Worm (Caenorhabditis elegans) whole organism, late embryonic: Measurements from ENCODE around the gene tag-180.

Source experiments
- K02D7.2 ChIP-seq: sonication (generic microtip); optimal IDR thresholded peaks from 2 replicates; lab custom pipeline; 2017; ENCODE audit warnings: mild to moderate bottlenecking, missing genetic modification characterization, missing compliant biosample characterization
- T23F11.4 ChIP-seq: fragments of 200-800 bp; sonication (Bioruptor generic); optimal IDR thresholded peaks from 2 replicates; lab custom pipeline; 2018; ENCODE audit warnings: mild to moderate bottlenecking, missing genetic modification characterization, missing compliant biosample characterization
- Y22D7AL.16 ChIP-seq: sonication (generic microtip); optimal IDR thresholded peaks from 2 replicates; lab custom pipeline; 2016; ENCODE audit warnings: missing genetic modification characterization, missing compliant biosample characterization
- ama-1 ChIP-seq: fragments of 150-350 bp; optimal IDR thresholded peaks from 2 replicates; lab custom pipeline; 2014
- ceh-18 ChIP-seq: sonication (generic microtip); optimal IDR thresholded peaks from 2 replicates; lab custom pipeline; 2016; ENCODE audit warnings: missing genetic modification characterization, missing compliant biosample characterization
- ceh-22 ChIP-seq: sonication (generic microtip); optimal IDR thresholded peaks from 2 replicates; lab custom pipeline; 2017; ENCODE audit warnings: missing biosample characterization, missing genetic modification characterization
- ceh-30 ChIP-seq: fragments of 150-350 bp; optimal IDR thresholded peaks from 2 replicates; lab custom pipeline; 2014; ENCODE audit warnings: missing biosample characterization, missing genetic modification characterization
- ceh-34 ChIP-seq: sonication (generic microtip); optimal IDR thresholded peaks from 2 replicates; lab custom pipeline; 2016; ENCODE audit warnings: mild to moderate bottlenecking, missing genetic modification characterization, missing compliant biosample characterization
- ceh-45 ChIP-seq: fragments of 200-800 bp; sonication (Bioruptor generic); IDR thresholded peaks from 2 replicates; pipeline ENCODE4 v1.3.6; 2022; ENCODE audit warnings: missing genetic modification reagents, missing genetic modification characterization, missing compliant biosample characterization
- ceh-6 ChIP-seq: fragments of 200-800 bp; sonication (Bioruptor generic); optimal IDR thresholded peaks from 2 replicates; lab custom pipeline; 2018; ENCODE audit warnings: mild to moderate bottlenecking, missing genetic modification characterization, missing compliant biosample characterization
- ceh-9 ChIP-seq: sonication (generic microtip); optimal IDR thresholded peaks from 2 replicates; lab custom pipeline; 2016; ENCODE audit warnings: mild to moderate bottlenecking, missing genetic modification characterization, inconsistent platforms, missing compliant biosample characterization
- dve-1 ChIP-seq: sonication (generic microtip); optimal IDR thresholded peaks from 2 replicates; lab custom pipeline; 2017; ENCODE audit warnings: antibody characterized with exemption, mild to moderate bottlenecking, missing genetic modification characterization, missing compliant biosample characterization
- elt-2 ChIP-seq: sonication (generic microtip); optimal IDR thresholded peaks from 2 replicates; lab custom pipeline; 2016; ENCODE audit warnings: missing genetic modification reagents, missing genetic modification characterization, missing compliant biosample characterization
- elt-4 ChIP-seq: sonication (generic microtip); optimal IDR thresholded peaks from 2 replicates; lab custom pipeline; 2016; ENCODE audit warnings: missing genetic modification characterization, missing compliant biosample characterization
- ets-4 ChIP-seq: sonication (generic microtip); optimal IDR thresholded peaks from 2 replicates; lab custom pipeline; 2016; ENCODE audit warnings: missing genetic modification characterization, missing compliant biosample characterization
- fax-1 ChIP-seq: sonication (generic microtip); optimal IDR thresholded peaks from 2 replicates; lab custom pipeline; 2016; ENCODE audit warnings: missing genotype, missing genetic modification characterization, missing compliant biosample characterization
- gmeb-2 ChIP-seq: sonication (generic microtip); optimal IDR thresholded peaks from 2 replicates; lab custom pipeline; 2016; ENCODE audit warnings: missing genetic modification characterization, inconsistent platforms, missing compliant biosample characterization
- hlh-13 ChIP-seq: fragments of 200-800 bp; sonication (Bioruptor generic); optimal IDR thresholded peaks from 2 replicates; lab custom pipeline; 2018; ENCODE audit warnings: mild to moderate bottlenecking, missing genetic modification characterization, missing compliant biosample characterization
- hlh-30 ChIP-seq: sonication (generic microtip); optimal IDR thresholded peaks from 2 replicates; lab custom pipeline; 2017; ENCODE audit warnings: antibody characterized with exemption, missing genetic modification characterization, missing compliant biosample characterization; ENCODE audit not compliant: insufficient read depth
- hlh-6 ChIP-seq: sonication (generic microtip); optimal IDR thresholded peaks from 2 replicates; lab custom pipeline; 2016; ENCODE audit warnings: missing genotype, missing genetic modification characterization, missing compliant biosample characterization
- hlh-8 ChIP-seq: sonication (generic microtip); optimal IDR thresholded peaks from 2 replicates; lab custom pipeline; 2016; ENCODE audit warnings: missing genotype, missing genetic modification characterization, missing compliant biosample characterization
- mec-3 ChIP-seq: sonication (generic microtip); optimal IDR thresholded peaks from 2 replicates; lab custom pipeline; 2016; ENCODE audit warnings: borderline replicate concordance, missing genetic modification characterization, missing compliant biosample characterization
- nfya-1 ChIP-seq: sonication (generic microtip); optimal IDR thresholded peaks from 2 replicates; lab custom pipeline; 2017; ENCODE audit warnings: missing genetic modification characterization, mild to moderate bottlenecking, missing compliant biosample characterization, antibody characterized with exemption, moderate library complexity
- nhr-11 ChIP-seq: fragments of 150-350 bp; optimal IDR thresholded peaks from 2 replicates; lab custom pipeline; 2014; ENCODE audit warnings: missing biosample characterization, missing genetic modification characterization
- npax-4 ChIP-seq: sonication (generic microtip); optimal IDR thresholded peaks from 2 replicates; lab custom pipeline; 2016; ENCODE audit warnings: missing genetic modification characterization, missing compliant biosample characterization
- pat-9 ChIP-seq: fragments of 200-800 bp; sonication (Bioruptor generic); optimal IDR thresholded peaks from 2 replicates; lab custom pipeline; 2018; ENCODE audit warnings: mild to moderate bottlenecking, missing genetic modification characterization, moderate library complexity, missing compliant biosample characterization
- pax-1 ChIP-seq: fragments of 150-350 bp; optimal IDR thresholded peaks from 2 replicates; lab custom pipeline; 2014; ENCODE audit warnings: missing biosample characterization, missing genetic modification characterization
- pha-2 ChIP-seq: sonication (generic microtip); optimal IDR thresholded peaks from 2 replicates; lab custom pipeline; 2017; ENCODE audit warnings: mild to moderate bottlenecking, missing genetic modification characterization, missing compliant biosample characterization
- pqm-1 ChIP-seq: sonication (generic microtip); optimal IDR thresholded peaks from 2 replicates; lab custom pipeline; 2016; ENCODE audit warnings: missing genetic modification characterization, missing compliant biosample characterization
- ref-2 ChIP-seq: sonication (generic microtip); optimal IDR thresholded peaks from 2 replicates; lab custom pipeline; 2016; ENCODE audit warnings: missing genetic modification characterization, missing compliant biosample characterization
- rnt-1 ChIP-seq: sonication (generic microtip); optimal IDR thresholded peaks from 2 replicates; lab custom pipeline; 2016; ENCODE audit warnings: missing genetic modification characterization, missing compliant biosample characterization
- sdc-2 ChIP-seq: sonication (generic microtip); optimal IDR thresholded peaks from 2 replicates; lab custom pipeline; 2016; ENCODE audit warnings: missing genotype, missing genetic modification characterization, missing compliant biosample characterization
- sox-2 ChIP-seq: fragments of 200-800 bp; sonication (Bioruptor generic); IDR thresholded peaks from 2 replicates; pipeline ENCODE4 v1.3.6; 2022; ENCODE audit warnings: missing genetic modification reagents, missing genetic modification characterization, missing compliant biosample characterization
- sox-4 ChIP-seq: sonication (generic microtip); optimal IDR thresholded peaks from 2 replicates; lab custom pipeline; 2017; ENCODE audit warnings: mild to moderate bottlenecking, missing genetic modification characterization, inconsistent platforms, missing compliant biosample characterization
- tbx-2 ChIP-seq: sonication (generic microtip); optimal IDR thresholded peaks from 2 replicates; lab custom pipeline; 2016; ENCODE audit warnings: missing genetic modification characterization, missing compliant biosample characterization
- tbx-7 ChIP-seq: sonication (generic microtip); optimal IDR thresholded peaks from 2 replicates; lab custom pipeline; 2016; ENCODE audit warnings: missing genotype, missing genetic modification characterization, missing compliant biosample characterization
- unc-42 ChIP-seq: sonication (generic microtip); optimal IDR thresholded peaks from 2 replicates; lab custom pipeline; 2016; ENCODE audit warnings: missing genotype, missing genetic modification characterization, missing compliant biosample characterization
- unc-55 ChIP-seq: sonication (generic microtip); optimal IDR thresholded peaks from 2 replicates; lab custom pipeline; 2017; ENCODE audit warnings: missing biosample characterization, missing genetic modification reagents, missing genetic modification characterization
- zip-5 ChIP-seq: sonication (generic microtip); optimal IDR thresholded peaks from 2 replicates; lab custom pipeline; 2016; ENCODE audit warnings: missing genetic modification characterization, missing compliant biosample characterization
- ztf-16 ChIP-seq: sonication (generic microtip); optimal IDR thresholded peaks from 2 replicates; lab custom pipeline; 2017; ENCODE audit warnings: missing genetic modification characterization, missing compliant biosample characterization

tag-180 gene

DNA sequence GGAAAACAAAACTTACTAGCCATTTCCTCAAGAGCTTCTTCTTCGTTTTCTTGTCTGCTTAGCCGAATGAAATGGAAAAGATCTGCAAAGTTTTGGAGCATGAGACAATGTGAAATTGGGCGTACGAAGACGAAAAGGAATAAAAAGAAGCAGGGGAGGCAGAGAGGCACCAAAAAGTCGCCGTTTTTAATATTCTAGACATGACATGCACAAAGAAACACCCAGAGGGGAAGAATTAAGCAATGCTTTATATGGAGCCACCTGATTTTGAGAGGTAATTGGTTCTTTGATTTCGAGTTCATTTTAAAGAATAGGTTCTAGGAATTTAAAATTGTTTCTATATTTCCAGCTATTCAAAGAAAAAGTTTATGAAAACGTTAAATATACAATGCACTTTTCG, 15.1 kb downstream of the tag-180 start, which contains the start of gene T24F1.4:
T24F1.4 (minus strand) TSS at position 101 of the 400 bp plus-strand sequence.
- TF ChIP-seq pqm-1 (no peak), ama-1 (lab: Kevin White, UChicago) (no peak), fax-1 (tag; lab: Kevin White, UChicago) (no peak), unc-42 (no peak), sox-2 (GFP tag; lab: Robert Waterston, UW) (no peak), ceh-9 (no peak), nhr-11 (tag; lab: Kevin White, UChicago) (no peak), gmeb-2 (tag; lab: Kevin White, UChicago) (no peak), ceh-45 (no peak), ceh-30 (tag; lab: Kevin White, UChicago) (no peak), Y22D7AL.16 (tag; lab: Kevin White, UChicago) (no peak), K02D7.2 (tag; lab: Kevin White, UChicago) (no peak), rnt-1 (tag; lab: Kevin White, UChicago) (no peak), ref-2 (tag; lab: Kevin White, UChicago) (no peak), pax-1 (tag; lab: Kevin White, UChicago) (no peak), hlh-30 (no peak), hlh-13 (GFP tag; lab: Kevin White, UChicago) (no peak)
- TF ChIP-seq, all 69 proteins: peak for 0

DNA sequence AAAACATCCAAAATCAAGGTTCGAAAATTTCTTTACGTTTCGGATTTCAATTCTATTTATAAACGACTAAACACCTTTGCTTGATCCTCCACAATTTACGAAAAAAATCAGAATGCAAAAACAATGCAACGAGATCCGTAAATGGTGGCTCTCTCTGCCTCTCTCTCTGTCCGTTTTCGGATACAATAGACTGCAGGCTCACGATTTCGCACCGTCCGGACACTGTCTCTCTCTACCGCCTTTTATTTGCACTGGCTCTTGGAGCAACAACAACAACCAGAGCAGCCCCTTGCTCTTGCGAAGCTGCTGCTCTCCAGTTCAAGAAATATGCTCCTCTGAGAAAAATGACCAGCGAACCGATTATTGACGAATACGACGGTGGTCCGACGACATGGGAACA, 17.0 kb downstream of the tag-180 start, which contains the start of gene T24F1.7:
T24F1.7 (plus strand) TSS at position 301 of the 400 bp plus-strand sequence.
- no peak for TF ChIP-seq pat-9 (tag; lab: Kevin White, UChicago)
- no peak for TF ChIP-seq ama-1 (lab: Kevin White, UChicago)
- TF ChIP-seq ceh-6 (GFP tag; lab: Kevin White, UChicago) = no peak
- no peak for TF ChIP-seq ceh-45
- TF ChIP-seq ceh-18 (tag; lab: Kevin White, UChicago) = no peak
- no peak for TF ChIP-seq ceh-30 (tag; lab: Kevin White, UChicago)
- no peak for TF ChIP-seq unc-55
- TF ChIP-seq gmeb-2 (tag; lab: Kevin White, UChicago) = no peak
- no peak for TF ChIP-seq tbx-7 (tag; lab: Kevin White, UChicago)
- no peak for TF ChIP-seq zip-5 (tag; lab: Kevin White, UChicago)
- TF ChIP-seq ztf-16 (tag; lab: Kevin White, UChicago) = no peak
- TF ChIP-seq dve-1 (tag; lab: Kevin White, UChicago) = no peak
- no peak for TF ChIP-seq elt-4 (tag; lab: Kevin White, UChicago)
- no peak for TF ChIP-seq sox-4
- TF ChIP-seq hlh-8 (tag; lab: Kevin White, UChicago) = no peak

ce11 chrII:11307953-11308352, 21.3 kb downstream of the tag-180 start:
- no peak for TF ChIP-seq ceh-9
- TF ChIP-seq ets-4 (tag; lab: Kevin White, UChicago) = no peak
- TF ChIP-seq ceh-22 (tag; lab: Kevin White, UChicago) = no peak
- no peak for TF ChIP-seq rnt-1 (tag; lab: Kevin White, UChicago)
- no peak for TF ChIP-seq pha-2 (tag; lab: Kevin White, UChicago)
- no peak for TF ChIP-seq nfya-1 (tag; lab: Kevin White, UChicago)
- TF ChIP-seq elt-2 = no peak
- TF ChIP-seq T23F11.4 (GFP tag; lab: Kevin White, UChicago) = no peak
- no peak for TF ChIP-seq tbx-2 (tag; lab: Kevin White, UChicago)

DNA sequence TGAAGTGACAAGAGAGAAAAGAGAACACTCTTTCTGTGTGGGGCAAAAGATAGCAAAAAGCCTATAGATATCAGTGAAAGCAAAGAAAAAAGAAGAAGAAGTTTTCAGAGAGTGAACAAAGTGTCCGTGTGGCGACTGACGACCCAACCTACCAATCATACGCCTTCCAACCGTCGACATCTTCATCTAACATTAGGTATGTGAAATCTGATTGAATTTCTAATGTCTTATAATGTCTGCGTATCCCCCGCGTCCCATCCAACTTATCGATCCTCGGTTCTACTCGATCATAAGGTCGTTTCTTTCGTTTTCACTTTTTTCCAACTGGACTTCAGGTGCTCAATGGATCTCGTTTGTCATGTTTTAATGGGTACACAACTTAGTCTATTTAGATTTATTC, 21.9 kb downstream of the tag-180 start:
- no peak for TF ChIP-seq npax-4 (tag; lab: Kevin White, UChicago)
- no peak for TF ChIP-seq nhr-11 (tag; lab: Kevin White, UChicago)
- TF ChIP-seq dve-1 (tag; lab: Kevin White, UChicago) = no peak
- no peak for TF ChIP-seq mec-3 (tag; lab: Kevin White, UChicago)
- TF ChIP-seq sdc-2 (tag; lab: Kevin White, UChicago) = no peak
- TF ChIP-seq ama-1 (lab: Kevin White, UChicago) = no peak
- no peak for TF ChIP-seq rnt-1 (tag; lab: Kevin White, UChicago)
- TF ChIP-seq sox-4 = no peak
- TF ChIP-seq ceh-34 (tag; lab: Kevin White, UChicago) = no peak
- no peak for TF ChIP-seq hlh-6 (tag; lab: Kevin White, UChicago)
- no peak for TF ChIP-seq sox-2 (GFP tag; lab: Robert Waterston, UW)
